Fruit fly (Drosophila melanogaster) whole organism, embryonic: Measurements from ENCODE around the gene Gclm.

Source experiments
- ATbp ChIP-seq: fragments of 200-800 bp; sonication (Bioruptor generic); optimal IDR thresholded peaks from 2 replicates; lab custom pipeline; 2017; ENCODE audit warnings: missing biosample characterization, mild to moderate bottlenecking, missing genetic modification characterization, missing genetic modification reagents
- CG10431 ChIP-seq: fragments of 200-800 bp; sonication (Bioruptor generic); optimal IDR thresholded peaks from 3 replicates; lab custom pipeline; 2018; ENCODE audit warnings: missing biosample characterization, mild to moderate bottlenecking, missing genetic modification characterization
- CG13424 ChIP-seq: fragments of 200-800 bp; sonication (Bioruptor generic); optimal IDR thresholded peaks from 2 replicates; lab custom pipeline; 2019; ENCODE audit warnings: missing biosample characterization, mild to moderate bottlenecking, missing genetic modification characterization, moderate library complexity
- CG13894 ChIP-seq: fragments of 200-800 bp; sonication (Bioruptor generic); optimal IDR thresholded peaks from 3 replicates; lab custom pipeline; 2018; ENCODE audit warnings: missing biosample characterization, mild to moderate bottlenecking, missing genetic modification characterization, moderate library complexity
- CG14710 ChIP-seq: fragments of 200-800 bp; sonication (Bioruptor generic); optimal IDR thresholded peaks from 3 replicates; lab custom pipeline; 2019; ENCODE audit warnings: missing biosample characterization, mild to moderate bottlenecking, missing genetic modification characterization, moderate library complexity
- CG14860 ChIP-seq: fragments of 200-800 bp; sonication (Bioruptor generic); IDR thresholded peaks from 3 replicates; pipeline ENCODE4 v1.3.6; 2022; ENCODE audit warnings: missing biosample characterization, missing genetic modification characterization; ENCODE audit not compliant: partially characterized antibody
- CG15514 ChIP-seq: fragments of 200-800 bp; sonication (Bioruptor generic); optimal IDR thresholded peaks from 3 replicates; lab custom pipeline; 2017; ENCODE audit warnings: missing biosample characterization, missing genetic modification characterization, mild to moderate bottlenecking, moderate library complexity, missing genetic modification reagents
- CG15696 ChIP-seq: fragments of 200-800 bp; sonication (Bioruptor generic); optimal IDR thresholded peaks from 2 replicates; lab custom pipeline; 2019; ENCODE audit warnings: missing biosample characterization, mild to moderate bottlenecking, missing genetic modification characterization, moderate library complexity
- CG17612 ChIP-seq: fragments of 200-800 bp; sonication (Bioruptor generic); IDR thresholded peaks from 2 replicates; pipeline ENCODE4 v1.3.6; 2022; ENCODE audit warnings: missing biosample characterization, missing genetic modification characterization
- CG17912 ChIP-seq: fragments of 200-800 bp; sonication (Bioruptor generic); optimal IDR thresholded peaks from 2 replicates; lab custom pipeline; 2018; ENCODE audit warnings: missing biosample characterization, mild to moderate bottlenecking, missing genetic modification characterization
- CG2116 ChIP-seq: fragments of 200-800 bp; sonication (Bioruptor generic); optimal IDR thresholded peaks from 3 replicates; lab custom pipeline; 2018; ENCODE audit warnings: missing biosample characterization, mild to moderate bottlenecking, missing genetic modification characterization
- CG2129 ChIP-seq: fragments of 200-800 bp; sonication (Bioruptor generic); IDR thresholded peaks from 2 replicates; pipeline ENCODE4 v1.3.6; 2022; ENCODE audit warnings: missing biosample characterization, missing genetic modification characterization; ENCODE audit not compliant: partially characterized antibody
- CG2875 ChIP-seq: fragments of 200-800 bp; sonication (Bioruptor generic); optimal IDR thresholded peaks from 2 replicates; lab custom pipeline; 2017; ENCODE audit warnings: missing biosample characterization, mild to moderate bottlenecking, missing genetic modification characterization, missing genetic modification reagents
- CG3163 ChIP-seq: fragments of 200-800 bp; sonication (Bioruptor generic); optimal IDR thresholded peaks from 3 replicates; lab custom pipeline; 2016; ENCODE audit warnings: missing biosample characterization, missing genetic modification characterization
- CG4730 ChIP-seq: fragments of 200-800 bp; sonication (Bioruptor generic); IDR thresholded peaks from 2 replicates; pipeline ENCODE4 v1.3.6; 2022; ENCODE audit warnings: missing biosample characterization, missing genetic modification characterization
- CG4854 ChIP-seq: fragments of 200-800 bp; sonication (Bioruptor generic); optimal IDR thresholded peaks from 2 replicates; lab custom pipeline; 2016; ENCODE audit warnings: missing biosample characterization, missing genetic modification characterization, inconsistent platforms
- CG5953 ChIP-seq: fragments of 200-800 bp; sonication (Bioruptor generic); IDR thresholded peaks from 2 replicates; pipeline ENCODE4 v1.3.6; 2022; ENCODE audit warnings: missing biosample characterization, missing genetic modification characterization
- CG6254 ChIP-seq: fragments of 200-800 bp; sonication (Bioruptor generic); optimal IDR thresholded peaks from 3 replicates; lab custom pipeline; 2017; ENCODE audit warnings: mild to moderate bottlenecking, missing biosample characterization, missing genetic modification reagents, missing genetic modification characterization
- CG6813 ChIP-seq: fragments of 200-800 bp; sonication (Bioruptor generic); optimal IDR thresholded peaks from 2 replicates; lab custom pipeline; 2017; ENCODE audit warnings: missing biosample characterization, missing genetic modification characterization, mild to moderate bottlenecking, moderate library complexity, missing genetic modification reagents
- CG7372 ChIP-seq: fragments of 200-800 bp; sonication (Bioruptor generic); IDR thresholded peaks from 2 replicates; pipeline ENCODE4 v1.3.6; 2022; ENCODE audit warnings: missing biosample characterization, missing genetic modification characterization
- CG8388 ChIP-seq: fragments of 200-800 bp; sonication (Bioruptor generic); optimal IDR thresholded peaks from 2 replicates; lab custom pipeline; 2019; ENCODE audit warnings: missing biosample characterization, mild to moderate bottlenecking, missing genetic modification characterization, moderate library complexity
- CG9727 ChIP-seq: fragments of 200-800 bp; sonication (Bioruptor generic); optimal IDR thresholded peaks from 3 replicates; lab custom pipeline; 2017; ENCODE audit warnings: missing biosample characterization, mild to moderate bottlenecking, missing genetic modification characterization
- Dbx ChIP-seq: fragments of 200-800 bp; sonication (Bioruptor generic); IDR thresholded peaks from 3 replicates; pipeline ENCODE4 v1.3.6; 2022; ENCODE audit warnings: missing biosample characterization, missing genetic modification characterization
- Dll ChIP-seq: fragments of 200-800 bp; sonication (Bioruptor generic); IDR thresholded peaks from 4 replicates; pipeline ENCODE4 v1.3.6; 2022; ENCODE audit warnings: missing biosample characterization, missing genetic modification characterization; ENCODE audit not compliant: partially characterized antibody
- Doc3 ChIP-seq: fragments of 200-800 bp; sonication (Bioruptor generic); IDR thresholded peaks from 3 replicates; pipeline ENCODE4 v1.3.6; 2022; ENCODE audit warnings: missing biosample characterization, missing genetic modification characterization; ENCODE audit not compliant: partially characterized antibody
- Drgx ChIP-seq: fragments of 200-800 bp; sonication (Bioruptor generic); IDR thresholded peaks from 2 replicates; pipeline ENCODE4 v1.3.6; 2022; ENCODE audit warnings: missing biosample characterization, missing genetic modification characterization
- HLH4C ChIP-seq: fragments of 200-800 bp; sonication (Bioruptor generic); IDR thresholded peaks from 3 replicates; pipeline ENCODE4 v1.3.6; 2022; ENCODE audit warnings: missing biosample characterization, missing genetic modification characterization; ENCODE audit not compliant: partially characterized antibody
- Hey ChIP-seq: fragments of 200-800 bp; sonication (Bioruptor generic); optimal IDR thresholded peaks from 3 replicates; lab custom pipeline; 2018; ENCODE audit warnings: missing biosample characterization, mild to moderate bottlenecking, missing genetic modification characterization
- Jarid2 ChIP-seq: fragments of 200-800 bp; sonication (Bioruptor generic); optimal IDR thresholded peaks from 3 replicates; lab custom pipeline; 2017; ENCODE audit warnings: mild to moderate bottlenecking, missing biosample characterization, missing genetic modification reagents, missing genetic modification characterization
- Lpt ChIP-seq: fragments of >200 bp; optimal IDR thresholded peaks from 2 replicates; lab custom pipeline; 2018; ENCODE audit warnings: missing biosample characterization, missing genetic modification characterization
- Mad ChIP-seq: fragments of 200-800 bp; sonication (Bioruptor generic); optimal IDR thresholded peaks from 2 replicates; lab custom pipeline; 2016; ENCODE audit warnings: missing biosample characterization, missing genetic modification characterization
- NC2α ChIP-seq: fragments of 200-800 bp; sonication (Bioruptor generic); optimal IDR thresholded peaks from 2 replicates; lab custom pipeline; 2016; ENCODE audit warnings: missing biosample characterization, missing genetic modification characterization
- Poxn ChIP-seq: fragments of 200-800 bp; sonication (Bioruptor generic); IDR thresholded peaks from 2 replicates; pipeline ENCODE4 v1.3.6; 2022; ENCODE audit warnings: missing biosample characterization, missing genetic modification characterization
- ato ChIP-seq: fragments of 200-800 bp; sonication (Bioruptor generic); IDR thresholded peaks from 2 replicates; pipeline ENCODE4 v1.3.6; 2022; ENCODE audit warnings: missing biosample characterization, missing genetic modification characterization; ENCODE audit not compliant: partially characterized antibody
- br ChIP-seq: fragments of >200 bp; optimal IDR thresholded peaks from 2 replicates; lab custom pipeline; 2017
- caup ChIP-seq: fragments of 200-800 bp; sonication (Bioruptor generic); optimal IDR thresholded peaks from 3 replicates; lab custom pipeline; 2017; ENCODE audit warnings: missing biosample characterization, mild to moderate bottlenecking, missing genetic modification characterization, moderate library complexity; ENCODE audit not compliant: severe bottlenecking
- corto ChIP-seq: fragments of 200-800 bp; sonication (Bioruptor generic); optimal IDR thresholded peaks from 2 replicates; lab custom pipeline; 2016; ENCODE audit warnings: missing biosample characterization, mild to moderate bottlenecking, missing genetic modification characterization, moderate library complexity
- crc ChIP-seq: fragments of 200-800 bp; sonication (Bioruptor generic); optimal IDR thresholded peaks from 2 replicates; lab custom pipeline; 2016; ENCODE audit warnings: missing biosample characterization, missing genetic modification characterization
- dmrt99B ChIP-seq: fragments of 200-800 bp; sonication (Bioruptor generic); optimal IDR thresholded peaks from 2 replicates; lab custom pipeline; 2018; ENCODE audit warnings: missing biosample characterization, mild to moderate bottlenecking, missing genetic modification characterization, moderate library complexity
- esg ChIP-seq: fragments of 200-800 bp; sonication (Bioruptor generic); conservative IDR thresholded peaks from 2 replicates; pipeline ENCODE4 v1.3.6; 2022; ENCODE audit warnings: missing biosample characterization, missing genetic modification characterization
- ewg ChIP-seq: fragments of 200-800 bp; sonication (Bioruptor generic); optimal IDR thresholded peaks from 3 replicates; lab custom pipeline; 2017; ENCODE audit warnings: mild to moderate bottlenecking, missing biosample characterization, missing genetic modification reagents, missing genetic modification characterization
- gt ChIP-seq: fragments of 200-800 bp; sonication (Bioruptor generic); IDR thresholded peaks from 2 replicates; pipeline ENCODE4 v1.3.6; 2022; ENCODE audit warnings: missing biosample characterization, missing genetic modification characterization
- ham ChIP-seq: fragments of 200-800 bp; sonication (Bioruptor generic); IDR thresholded peaks from 2 replicates; pipeline ENCODE4 v1.3.6; 2022; ENCODE audit warnings: missing biosample characterization, missing genetic modification characterization
- her ChIP-seq: fragments of 200-800 bp; sonication (Bioruptor generic); optimal IDR thresholded peaks from 2 replicates; lab custom pipeline; 2016; ENCODE audit warnings: missing biosample characterization, missing genetic modification characterization
- nerfin-2 ChIP-seq: fragments of 200-800 bp; sonication (Bioruptor generic); IDR thresholded peaks from 2 replicates; pipeline ENCODE4 v1.3.6; 2022; ENCODE audit warnings: missing biosample characterization, missing genetic modification characterization; ENCODE audit not compliant: partially characterized antibody
- pzg ChIP-seq: fragments of 200-800 bp; sonication (Bioruptor generic); optimal IDR thresholded peaks from 3 replicates; lab custom pipeline; 2018; ENCODE audit warnings: missing biosample characterization, mild to moderate bottlenecking, missing genetic modification characterization, moderate library complexity
- row ChIP-seq: fragments of 200-800 bp; sonication (Bioruptor generic); IDR thresholded peaks from 3 replicates; pipeline ENCODE4 v1.3.6; 2022; ENCODE audit warnings: missing biosample characterization, missing genetic modification characterization
- tgo ChIP-seq: fragments of 200-800 bp; sonication (Bioruptor generic); IDR thresholded peaks from 3 replicates; pipeline ENCODE4 v1.3.6; 2022; ENCODE audit warnings: missing biosample characterization, missing genetic modification characterization
- tx ChIP-seq: fragments of 200-800 bp; sonication (Bioruptor generic); optimal IDR thresholded peaks from 2 replicates; lab custom pipeline; 2016; ENCODE audit warnings: missing biosample characterization, missing genetic modification characterization

Gclm gene

dm6 chr3R:22686336-22686874, at the start of gene Gclm, which contains the start of gene CG17625:
Gclm (minus strand) TSS chr3R:22686510.
CG17625 (plus strand) TSS chr3R:22686849.
- TF ChIP-seq CG17612 (GFP tag; lab: Robert Waterston, UW) (no peak), HLH4C (GFP tag; lab: Robert Waterston, UW) (peak; percentile 73), CG2129 (GFP tag; lab: Robert Waterston, UW) (peak; percentile 49; the same call in 1 of the 2 replicates), ewg (GFP tag; lab: Kevin White, UChicago) (peak; percentile 33), CG2116 (GFP tag; lab: Kevin White, UChicago) (peak; percentile 70), corto (no peak), CG6254 (peak; percentile 31), ATbp (GFP tag; lab: Kevin White, UChicago) (no peak), CG4730 (GFP tag; lab: Robert Waterston, UW) (no peak), br (lab: Kevin White, UChicago) (no peak), tgo (peak; percentile 50), CG10431 (GFP tag; lab: Kevin White, UChicago) (no peak), CG7372 (GFP tag; lab: Robert Waterston, UW) (peak; percentile 27; the same call in 1 of the 2 replicates), Dll (GFP tag; lab: Robert Waterston, UW) (peak; percentile 78), pzg (GFP tag; lab: Kevin White, UChicago) (peak; percentile 82), tx (no peak), CG8388 (GFP tag; lab: Kevin White, UChicago) (peak; percentile 38), Lpt (no peak), CG3163 (no peak), CG6813 (GFP tag; lab: Kevin White, UChicago) (peak; percentile 43), caup (GFP tag; lab: Kevin White, UChicago) (peak; percentile 60), Doc3 (GFP tag; lab: Robert Waterston, UW) (peak; percentile 41; the same call in 1 of the 3 replicates), nerfin-2 (GFP tag; lab: Robert Waterston, UW) (peak; percentile 68), dmrt99B (peak; percentile 36), ham (GFP tag; lab: Robert Waterston, UW) (no peak), CG13894 (tag; lab: Kevin White, UChicago) (peak; percentile 65), CG14710 (tag; lab: Kevin White, UChicago) (peak; percentile 84), gt (no peak), CG4854 (GFP tag; lab: Kevin White, UChicago) (no peak), ato (peak; percentile 53), NC2α (GFP tag; lab: Kevin White, UChicago) (no peak), crc (no peak), row (peak; percentile 88), her (GFP tag; lab: Kevin White, UChicago) (peak; percentile 33), CG5953 (0 out of 2 replicates have a peak, but pooled peaks have one; percentile 47), CG15696 (peak; percentile 34), Hey (tag; lab: Kevin White, UChicago) (peak; percentile 41), Drgx (GFP tag; lab: Robert Waterston, UW) (peak; percentile 44), CG15514 (GFP tag; lab: Kevin White, UChicago) (peak; percentile 83), Dbx (peak; percentile 85), CG2875 (GFP tag; lab: Kevin White, UChicago) (no peak), CG14860 (peak; percentile 73; the same call in 2 of the 3 replicates), CG17912 (GFP tag; lab: Kevin White, UChicago) (no peak), Jarid2 (peak; percentile 73), CG9727 (GFP tag; lab: Kevin White, UChicago) (peak; percentile 41), Poxn (GFP tag; lab: Robert Waterston, UW) (no peak), esg (peak; percentile 50; the same call in 1 of the 2 replicates), Mad (peak; percentile 47), CG13424 (peak; percentile 58)
